Fruit fly (Drosophila melanogaster) whole organism, embryonic: Measurements from ENCODE around the gene CG10477.

Experiments used
- Abd-B ChIP-seq: fragments of 200-800 bp; sonication (Bioruptor generic); optimal IDR thresholded peaks from 2 replicates; lab custom pipeline; 2018; ENCODE audit warnings: missing biosample characterization, mild to moderate bottlenecking, missing genetic modification characterization, moderate library complexity
- BtbVII ChIP-seq: fragments of 200-800 bp; sonication (Bioruptor generic); optimal IDR thresholded peaks from 3 replicates; lab custom pipeline; 2017; ENCODE audit warnings: missing biosample characterization, mild to moderate bottlenecking, missing genetic modification characterization
- CG10209 ChIP-seq: fragments of 200-800 bp; sonication (Bioruptor generic); optimal IDR thresholded peaks from 3 replicates; lab custom pipeline; 2017; ENCODE audit warnings: missing biosample characterization, mild to moderate bottlenecking, missing genetic modification characterization, missing genetic modification reagents
- CG11504 ChIP-seq: fragments of 200-800 bp; sonication (Bioruptor generic); optimal IDR thresholded peaks from 3 replicates; lab custom pipeline; 2019; ENCODE audit warnings: missing biosample characterization, mild to moderate bottlenecking, missing genetic modification characterization, moderate library complexity
- CG12744 ChIP-seq: fragments of 200-800 bp; sonication (Bioruptor generic); optimal IDR thresholded peaks from 2 replicates; lab custom pipeline; 2016; ENCODE audit warnings: missing biosample characterization, missing genetic modification characterization
- CG13624 ChIP-seq: fragments of 200-800 bp; sonication (Bioruptor generic); optimal IDR thresholded peaks from 2 replicates; lab custom pipeline; 2016; ENCODE audit warnings: missing biosample characterization, missing genetic modification characterization
- CG1603 ChIP-seq: fragments of 200-800 bp; sonication (Bioruptor generic); optimal IDR thresholded peaks from 2 replicates; lab custom pipeline; 2019; ENCODE audit warnings: missing biosample characterization, mild to moderate bottlenecking, missing genetic modification characterization, moderate library complexity
- CG16813 ChIP-seq: fragments of 200-800 bp; sonication (Bioruptor generic); IDR thresholded peaks from 3 replicates; pipeline ENCODE4 v1.3.6; 2022; ENCODE audit warnings: missing biosample characterization, missing genetic modification characterization; ENCODE audit not compliant: partially characterized antibody
- CG16863 ChIP-seq: fragments of 200-800 bp; sonication (Bioruptor generic); optimal IDR thresholded peaks from 3 replicates; lab custom pipeline; 2016; ENCODE audit warnings: missing biosample characterization, missing genetic modification characterization
- CG17385 ChIP-seq: fragments of 200-800 bp; sonication (Bioruptor generic); optimal IDR thresholded peaks from 3 replicates; lab custom pipeline; 2018; ENCODE audit warnings: missing biosample characterization, mild to moderate bottlenecking, missing genetic modification characterization
- CG33557 ChIP-seq: fragments of 200-800 bp; sonication (Bioruptor generic); optimal IDR thresholded peaks from 2 replicates; lab custom pipeline; 2019; ENCODE audit warnings: missing biosample characterization, mild to moderate bottlenecking, missing genetic modification characterization, moderate library complexity
- CG6854 ChIP-seq: fragments of 200-800 bp; sonication (Bioruptor generic); optimal IDR thresholded peaks from 3 replicates; lab custom pipeline; 2017; ENCODE audit warnings: missing biosample characterization, mild to moderate bottlenecking, missing genetic modification characterization
- CG8089 ChIP-seq: fragments of 200-800 bp; sonication (Bioruptor generic); optimal IDR thresholded peaks from 3 replicates; lab custom pipeline; 2016; ENCODE audit warnings: missing biosample characterization, missing genetic modification characterization
- CG8388 ChIP-seq: fragments of 200-800 bp; sonication (Bioruptor generic); optimal IDR thresholded peaks from 2 replicates; lab custom pipeline; 2019; ENCODE audit warnings: missing biosample characterization, mild to moderate bottlenecking, missing genetic modification characterization, moderate library complexity
- CrebB ChIP-seq: fragments of 200-800 bp; sonication (Bioruptor generic); optimal IDR thresholded peaks from 3 replicates; lab custom pipeline; 2018; ENCODE audit warnings: missing biosample characterization, mild to moderate bottlenecking, missing genetic modification characterization
- GATAe ChIP-seq: fragments of 200-800 bp; sonication (Bioruptor generic); conservative IDR thresholded peaks from 2 replicates; pipeline ENCODE4 v1.3.6; 2022; ENCODE audit warnings: missing biosample characterization, missing genetic modification characterization
- HmgZ ChIP-seq: fragments of 200-800 bp; sonication (Bioruptor generic); optimal IDR thresholded peaks from 2 replicates; lab custom pipeline; 2018; ENCODE audit warnings: missing biosample characterization, mild to moderate bottlenecking, missing genetic modification characterization
- Lhr ChIP-seq: fragments of 200-800 bp; sonication (Bioruptor generic); optimal IDR thresholded peaks from 3 replicates; lab custom pipeline; 2017; ENCODE audit warnings: mild to moderate bottlenecking, missing biosample characterization, missing genetic modification reagents, missing genetic modification characterization
- NFAT ChIP-seq: fragments of 200-800 bp; sonication (Bioruptor generic); IDR thresholded peaks from 2 replicates; pipeline ENCODE4 v1.3.6; 2022; ENCODE audit warnings: missing biosample characterization, missing genetic modification characterization
- Sox100B ChIP-seq: fragments of 200-800 bp; sonication (Bioruptor generic); optimal IDR thresholded peaks from 3 replicates; lab custom pipeline; 2018; ENCODE audit warnings: missing biosample characterization, mild to moderate bottlenecking, missing genetic modification characterization
- Sox102F ChIP-seq: fragments of 200-800 bp; sonication (Bioruptor generic); optimal IDR thresholded peaks from 2 replicates; lab custom pipeline; 2018; ENCODE audit warnings: missing biosample characterization, mild to moderate bottlenecking, missing genetic modification characterization, moderate library complexity
- Stat92E ChIP-seq, 3 experiments: fragments of >200 bp in 2 of 3; fragments of 200-800 bp in 1 of 3; sonication (Bioruptor generic) in 1 of 3; optimal IDR thresholded peaks; 2 replicates each; lab custom pipeline; 2017 to 2019; ENCODE audit warnings: missing biosample characterization in 3 of 3, missing genetic modification characterization in 3 of 3, mild to moderate bottlenecking in 1 of 3, moderate library complexity in 1 of 3
- TFAM ChIP-seq: fragments of 200-800 bp; sonication (Bioruptor generic); optimal IDR thresholded peaks from 2 replicates; lab custom pipeline; 2017; ENCODE audit warnings: missing biosample characterization, missing genetic modification characterization, inconsistent platforms
- az2 ChIP-seq: fragments of 200-800 bp; sonication (Bioruptor generic); optimal IDR thresholded peaks from 3 replicates; lab custom pipeline; 2016; ENCODE audit warnings: missing biosample characterization, missing genetic modification characterization
- cwo ChIP-seq: fragments of 200-800 bp; sonication (Bioruptor generic); optimal IDR thresholded peaks from 3 replicates; lab custom pipeline; 2017; ENCODE audit warnings: missing biosample characterization, missing genetic modification characterization, mild to moderate bottlenecking, moderate library complexity, missing genetic modification reagents
- dpn ChIP-seq, 2 experiments: fragments of 200-800 bp; sonication (Bioruptor generic); optimal IDR thresholded peaks; 3 replicates each; lab custom pipeline; 2016; ENCODE audit warnings: missing biosample characterization in 2 of 2, missing genetic modification characterization in 2 of 2
- emc ChIP-seq: fragments of 200-800 bp; sonication (Bioruptor generic); optimal IDR thresholded peaks from 2 replicates; lab custom pipeline; 2016; ENCODE audit warnings: missing biosample characterization, missing genetic modification characterization
- exex ChIP-seq: fragments of 200-800 bp; sonication (Bioruptor generic); optimal IDR thresholded peaks from 4 replicates; lab custom pipeline; 2018; ENCODE audit warnings: missing biosample characterization, mild to moderate bottlenecking, missing genetic modification characterization, moderate library complexity
- gfzf ChIP-seq: fragments of 200-800 bp; sonication (Bioruptor generic); optimal IDR thresholded peaks from 2 replicates; lab custom pipeline; 2016; ENCODE audit warnings: missing biosample characterization, mild to moderate bottlenecking, missing genetic modification characterization, moderate library complexity
- gro ChIP-seq: fragments of 200-800 bp; sonication (Bioruptor generic); optimal IDR thresholded peaks from 2 replicates; lab custom pipeline; 2016; ENCODE audit warnings: missing biosample characterization, missing genetic modification characterization
- lab ChIP-seq: fragments of 200-800 bp; sonication (Bioruptor generic); optimal IDR thresholded peaks from 3 replicates; lab custom pipeline; 2017; ENCODE audit warnings: missing biosample characterization, missing genetic modification characterization, mild to moderate bottlenecking, moderate library complexity, missing genetic modification reagents
- mirr ChIP-seq: fragments of 200-800 bp; sonication (Bioruptor generic); optimal IDR thresholded peaks from 3 replicates; lab custom pipeline; 2018; ENCODE audit warnings: missing biosample characterization, mild to moderate bottlenecking, missing genetic modification characterization
- nerfin-2 ChIP-seq: fragments of 200-800 bp; sonication (Bioruptor generic); IDR thresholded peaks from 2 replicates; pipeline ENCODE4 v1.3.6; 2022; ENCODE audit warnings: missing biosample characterization, missing genetic modification characterization; ENCODE audit not compliant: partially characterized antibody
- org-1 ChIP-seq: fragments of 200-800 bp; sonication (Bioruptor generic); optimal IDR thresholded peaks from 2 replicates; lab custom pipeline; 2017; ENCODE audit warnings: missing biosample characterization, missing genetic modification characterization
- row ChIP-seq: fragments of 200-800 bp; sonication (Bioruptor generic); IDR thresholded peaks from 3 replicates; pipeline ENCODE4 v1.3.6; 2022; ENCODE audit warnings: missing biosample characterization, missing genetic modification characterization
- run ChIP-seq: fragments of 200-800 bp; sonication (Bioruptor generic); optimal IDR thresholded peaks from 3 replicates; lab custom pipeline; 2018; ENCODE audit warnings: missing biosample characterization, mild to moderate bottlenecking, missing genetic modification characterization
- stc ChIP-seq: fragments of 200-800 bp; sonication (Bioruptor generic); IDR thresholded peaks from 2 replicates; pipeline ENCODE4 v1.3.6; 2022; ENCODE audit warnings: missing biosample characterization, missing genetic modification characterization
- tgo ChIP-seq: fragments of 200-800 bp; sonication (Bioruptor generic); IDR thresholded peaks from 3 replicates; pipeline ENCODE4 v1.3.6; 2022; ENCODE audit warnings: missing biosample characterization, missing genetic modification characterization
- yki ChIP-seq: fragments of >200 bp; optimal IDR thresholded peaks from 3 replicates; lab custom pipeline; 2018
- zen ChIP-seq: fragments of 200-800 bp; sonication (Bioruptor generic); optimal IDR thresholded peaks from 3 replicates; lab custom pipeline; 2018; ENCODE audit warnings: missing biosample characterization, mild to moderate bottlenecking, missing genetic modification characterization, moderate library complexity

The CG10477 gene

DNA sequence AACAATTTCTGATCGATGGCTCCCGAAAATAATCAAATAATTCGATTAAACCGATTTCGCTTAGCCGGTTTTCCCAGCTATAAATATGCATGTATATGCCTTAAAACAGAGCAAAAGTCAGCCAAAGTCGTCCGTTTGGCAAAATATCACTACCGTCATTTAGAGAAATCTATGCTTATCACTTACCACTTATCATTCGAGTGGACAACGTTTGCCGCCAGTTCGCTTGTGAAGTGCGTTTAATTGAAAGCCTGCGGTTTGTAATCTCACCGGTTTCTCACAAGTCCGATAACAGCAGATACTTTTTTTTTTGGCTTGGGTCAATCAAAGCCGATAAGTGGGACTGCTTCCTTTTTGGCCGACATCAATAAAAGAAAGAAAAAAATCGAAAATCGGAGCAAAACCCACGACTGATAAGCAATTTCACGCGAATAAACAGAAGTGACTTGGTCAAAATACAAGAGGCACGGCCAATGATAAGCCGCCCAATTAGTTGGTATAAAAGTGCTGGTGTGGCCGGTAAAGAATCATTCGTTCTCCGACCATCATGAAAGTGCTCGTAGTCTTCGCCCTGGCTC, 15.9 kb upstream of the CG10477 start, which contains the start of gene Jon65Aiii (continued):
- TF ChIP-seq CG8089 (GFP tag; lab: Kevin White, UChicago), result no peak
- no peak for TF ChIP-seq stc (GFP tag; lab: Robert Waterston, UW)
- peak; percentile 1 for TF ChIP-seq lab (GFP tag; lab: Kevin White, UChicago)
- TF ChIP-seq gfzf (GFP tag; lab: Kevin White, UChicago), result no peak
- TF ChIP-seq Lhr (GFP tag; lab: Kevin White, UChicago), result no peak
- TF ChIP-seq CG6854, result no peak
- TF ChIP-seq exex (tag; lab: Kevin White, UChicago), result peak; percentile 99
- no peak for TF ChIP-seq Sox100B (GFP tag; lab: Kevin White, UChicago)
- no peak for TF ChIP-seq row
- TF ChIP-seq CG16813 (GFP tag; lab: Robert Waterston, UW), result no peak
- TF ChIP-seq CG8388 (GFP tag; lab: Kevin White, UChicago), result no peak
- TF ChIP-seq yki (lab: Kevin White, UChicago), result no peak
- TF ChIP-seq TFAM (GFP tag; lab: Kevin White, UChicago), result no peak
- no peak for TF ChIP-seq CG1603 (tag; lab: Kevin White, UChicago)
- peak; percentile 76 for TF ChIP-seq gro (GFP tag; lab: Kevin White, UChicago)
- TF ChIP-seq GATAe (GFP tag; lab: Robert Waterston, UW), result peak; percentile 37; the same call in 1 of the 2 replicates
- peak; percentile 88 for TF ChIP-seq mirr (GFP tag; lab: Kevin White, UChicago)
- TF ChIP-seq CG10209 (GFP tag; lab: Kevin White, UChicago), result no peak
- no peak for TF ChIP-seq CG17385 (GFP tag; lab: Kevin White, UChicago)
- no peak for TF ChIP-seq CG33557
- TF ChIP-seq run (tag; lab: Kevin White, UChicago), result peak; percentile 82
- no peak for TF ChIP-seq dpn (GFP tag; optimal IDR thresholded peaks at IDR 0.05; lab: Kevin White, UChicago)
- TF ChIP-seq CG16863 (GFP tag; lab: Kevin White, UChicago), result no peak
- TF ChIP-seq Sox102F (GFP tag; lab: Kevin White, UChicago), result no peak
- TF ChIP-seq org-1 (GFP tag; lab: Kevin White, UChicago), result no peak
- TF ChIP-seq CG13624 (GFP tag; lab: Kevin White, UChicago), result no peak
- TF ChIP-seq BtbVII (GFP tag; lab: Kevin White, UChicago), result no peak
- TF ChIP-seq Stat92E (GFP tag; optimal IDR thresholded peaks at IDR 0.05; lab: Kevin White, UChicago), result no peak
- TF ChIP-seq nerfin-2 (GFP tag; lab: Robert Waterston, UW), result no peak
- no peak for TF ChIP-seq CrebB (tag; lab: Kevin White, UChicago)
- no peak for TF ChIP-seq CG11504 (tag; lab: Kevin White, UChicago)
- TF ChIP-seq az2 (GFP tag; lab: Kevin White, UChicago), result no peak
- TF ChIP-seq tgo (GFP tag; lab: Robert Waterston, UW), result no peak
- TF ChIP-seq Abd-B (GFP tag; lab: Kevin White, UChicago), result no peak
- peak; percentile 6 for TF ChIP-seq HmgZ
- peak; percentile 15 for TF ChIP-seq cwo
- TF ChIP-seq CG12744 (GFP tag; lab: Kevin White, UChicago), result no peak
- TF ChIP-seq zen (tag; lab: Kevin White, UChicago), result no peak
- no peak for TF ChIP-seq emc (GFP tag; lab: Kevin White, UChicago)
- TF ChIP-seq NFAT (GFP tag; lab: Robert Waterston, UW), result no peak
